Fruit fly (Drosophila melanogaster) whole organism, embryonic: Measurements from ENCODE around the gene Gr21a.

Experiments used
- C15 ChIP-seq: fragments of 200-800 bp; sonication (Bioruptor generic); IDR thresholded peaks from 3 replicates; pipeline ENCODE4 v1.3.6; 2022; ENCODE audit warnings: missing biosample characterization, missing genetic modification characterization
- CG10979 ChIP-seq: fragments of 200-800 bp; sonication (Bioruptor generic); optimal IDR thresholded peaks from 2 replicates; lab custom pipeline; 2018; ENCODE audit warnings: missing biosample characterization, mild to moderate bottlenecking, missing genetic modification characterization, moderate library complexity
- CG11398 ChIP-seq: fragments of 200-800 bp; sonication (Bioruptor generic); optimal IDR thresholded peaks from 2 replicates; lab custom pipeline; 2016; ENCODE audit warnings: missing biosample characterization, missing genetic modification characterization
- CG14050 ChIP-seq: fragments of 200-800 bp; sonication (Bioruptor generic); IDR thresholded peaks from 3 replicates; pipeline ENCODE4 v1.3.6; 2022; ENCODE audit warnings: missing biosample characterization, missing genetic modification characterization
- CG17802 ChIP-seq: fragments of 200-800 bp; sonication (Bioruptor generic); optimal IDR thresholded peaks from 2 replicates; lab custom pipeline; 2018; ENCODE audit warnings: missing biosample characterization, mild to moderate bottlenecking, missing genetic modification characterization, moderate library complexity
- CG7839 ChIP-seq: fragments of 200-800 bp; sonication (Bioruptor generic); optimal IDR thresholded peaks from 3 replicates; lab custom pipeline; 2018; ENCODE audit warnings: missing biosample characterization, mild to moderate bottlenecking, missing genetic modification characterization, moderate library complexity
- croc ChIP-seq: fragments of 200-800 bp; sonication (Bioruptor generic); conservative IDR thresholded peaks from 3 replicates; pipeline ENCODE4 v1.3.6; 2022; ENCODE audit warnings: missing biosample characterization, missing genetic modification characterization

DNA sequence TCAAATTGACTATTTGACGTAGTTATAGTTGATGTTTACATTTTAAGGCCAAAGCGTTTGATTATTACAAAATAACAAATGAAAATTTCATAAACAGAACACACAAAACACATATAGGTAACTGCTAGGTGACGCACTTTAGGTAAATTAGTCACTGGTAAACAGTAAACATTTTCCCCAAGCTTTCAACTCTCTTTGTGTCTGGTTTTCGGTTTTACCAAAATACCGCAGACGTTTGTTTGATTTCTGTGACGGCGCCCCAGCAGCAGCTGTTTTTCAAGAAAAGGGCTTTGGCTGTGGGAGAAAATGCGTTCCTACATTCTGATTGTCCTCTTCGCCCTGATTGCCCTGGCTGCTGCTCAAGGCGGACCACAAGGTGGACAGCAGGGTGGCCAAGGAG, 4.0 kb upstream of the Gr21a start, which contains the start of gene CG13946:
- TF ChIP-seq CG7839: no peak
- TF ChIP-seq CG17802 (tag; lab: Kevin White, UChicago): no peak
- TF ChIP-seq croc (GFP tag; lab: Robert Waterston, UW): no peak
- TF ChIP-seq CG14050 (GFP tag; lab: Robert Waterston, UW): no peak
- no peak for TF ChIP-seq CG11398
- no peak for TF ChIP-seq C15 (GFP tag; lab: Robert Waterston, UW)
- TF ChIP-seq CG10979: no peak
